Worm (Caenorhabditis elegans) whole organism, young adult: ENCODE data around the gene C51E3.6.

Experiments used
- him-1 ChIP-seq: sonication (generic microtip); optimal IDR thresholded peaks from 2 replicates; lab custom pipeline; 2016; ENCODE audit warnings: missing genotype, missing genetic modification reagents, missing genetic modification characterization, missing compliant biosample characterization
- zim-3 ChIP-seq: sonication (generic microtip); optimal IDR thresholded peaks from 2 replicates; lab custom pipeline; 2017; ENCODE audit warnings: mild to moderate bottlenecking, missing genetic modification characterization, moderate library complexity, missing compliant biosample characterization

- TF ChIP-seq him-1 (tag; lab: Kevin White, UChicago) (no peak), zim-3 (tag; lab: Kevin White, UChicago) (no peak)
Measured at ce11 chrV:10154698-10155097, 11.6 kb downstream of the C51E3.6 start, which contains the start of gene srsx-29.
